Fruit fly (Drosophila melanogaster) whole organism, embryonic: Measurements from ENCODE around the gene CG12723.
A peak's percentile ranks its signal among the peaks of the same experiment; 100 is the strongest.

Experiments
- CG10147 ChIP-seq: fragments of 200-800 bp; sonication (Bioruptor generic); optimal IDR thresholded peaks from 2 replicates; lab custom pipeline; 2019; ENCODE audit warnings: missing biosample characterization, mild to moderate bottlenecking, missing genetic modification characterization, moderate library complexity
- CG10543 ChIP-seq: fragments of 200-800 bp; sonication (Bioruptor generic); optimal IDR thresholded peaks from 3 replicates; lab custom pipeline; 2017; ENCODE audit warnings: missing biosample characterization, mild to moderate bottlenecking, missing genetic modification characterization, moderate library complexity
- CG12104 ChIP-seq: fragments of 200-800 bp; sonication (Bioruptor generic); optimal IDR thresholded peaks from 3 replicates; lab custom pipeline; 2016; ENCODE audit warnings: missing biosample characterization, missing genetic modification characterization
- CG12769 ChIP-seq: fragments of 200-800 bp; sonication (Bioruptor generic); optimal IDR thresholded peaks from 2 replicates; lab custom pipeline; 2019; ENCODE audit warnings: missing biosample characterization, mild to moderate bottlenecking, missing genetic modification characterization, moderate library complexity
- CG13424 ChIP-seq: fragments of 200-800 bp; sonication (Bioruptor generic); optimal IDR thresholded peaks from 2 replicates; lab custom pipeline; 2019; ENCODE audit warnings: missing biosample characterization, mild to moderate bottlenecking, missing genetic modification characterization, moderate library complexity
- CG15696 ChIP-seq: fragments of 200-800 bp; sonication (Bioruptor generic); optimal IDR thresholded peaks from 2 replicates; lab custom pipeline; 2019; ENCODE audit warnings: missing biosample characterization, mild to moderate bottlenecking, missing genetic modification characterization, moderate library complexity
- CG1603 ChIP-seq: fragments of 200-800 bp; sonication (Bioruptor generic); optimal IDR thresholded peaks from 2 replicates; lab custom pipeline; 2019; ENCODE audit warnings: missing biosample characterization, mild to moderate bottlenecking, missing genetic modification characterization, moderate library complexity
- CG1647 ChIP-seq: fragments of 200-800 bp; sonication (Bioruptor generic); optimal IDR thresholded peaks from 3 replicates; lab custom pipeline; 2016; ENCODE audit warnings: missing biosample characterization, missing genetic modification characterization
- CG17829 ChIP-seq: fragments of 200-800 bp; optimal IDR thresholded peaks from 2 replicates; lab custom pipeline; 2019; ENCODE audit warnings: missing biosample characterization, mild to moderate bottlenecking, missing genetic modification characterization, moderate library complexity
- CG17912 ChIP-seq: fragments of 200-800 bp; sonication (Bioruptor generic); optimal IDR thresholded peaks from 2 replicates; lab custom pipeline; 2018; ENCODE audit warnings: missing biosample characterization, mild to moderate bottlenecking, missing genetic modification characterization
- CG31388 ChIP-seq: fragments of 200-800 bp; sonication (Bioruptor generic); optimal IDR thresholded peaks from 2 replicates; lab custom pipeline; 2016; ENCODE audit warnings: missing biosample characterization, missing genetic modification characterization
- CG31441 ChIP-seq: fragments of 200-800 bp; sonication (Bioruptor generic); IDR thresholded peaks from 2 replicates; pipeline ENCODE4 v1.3.6; 2022; ENCODE audit warnings: missing biosample characterization, missing genetic modification characterization
- CG32767 ChIP-seq: fragments of 200-800 bp; sonication (Bioruptor generic); IDR thresholded peaks from 2 replicates; pipeline ENCODE4 v1.3.6; 2022; ENCODE audit warnings: missing biosample characterization, missing genetic modification characterization
- CG32772 ChIP-seq: fragments of 200-800 bp; sonication (Bioruptor generic); IDR thresholded peaks from 2 replicates; pipeline ENCODE4 v1.3.6; 2022; ENCODE audit warnings: missing biosample characterization, missing genetic modification characterization
- CG34224 ChIP-seq: fragments of 200-800 bp; sonication (Bioruptor generic); IDR thresholded peaks from 3 replicates; pipeline ENCODE4 v1.3.6; 2022; ENCODE audit warnings: missing biosample characterization, missing genetic modification characterization; ENCODE audit not compliant: partially characterized antibody
- CG3838 ChIP-seq: fragments of 200-800 bp; sonication (Bioruptor generic); optimal IDR thresholded peaks from 3 replicates; lab custom pipeline; 2016; ENCODE audit warnings: missing biosample characterization, missing genetic modification characterization
- CG7928 ChIP-seq: fragments of 200-800 bp; sonication (Bioruptor generic); optimal IDR thresholded peaks from 2 replicates; lab custom pipeline; 2017; ENCODE audit warnings: missing biosample characterization, mild to moderate bottlenecking, missing genetic modification characterization
- CrebB ChIP-seq: fragments of 200-800 bp; sonication (Bioruptor generic); optimal IDR thresholded peaks from 3 replicates; lab custom pipeline; 2018; ENCODE audit warnings: missing biosample characterization, mild to moderate bottlenecking, missing genetic modification characterization
- GATAe ChIP-seq: fragments of 200-800 bp; sonication (Bioruptor generic); conservative IDR thresholded peaks from 2 replicates; pipeline ENCODE4 v1.3.6; 2022; ENCODE audit warnings: missing biosample characterization, missing genetic modification characterization
- HmgD ChIP-seq: fragments of 200-800 bp; sonication (Bioruptor generic); optimal IDR thresholded peaks from 3 replicates; lab custom pipeline; 2016; ENCODE audit warnings: missing biosample characterization, missing genetic modification characterization
- Lpt ChIP-seq: fragments of >200 bp; optimal IDR thresholded peaks from 2 replicates; lab custom pipeline; 2018; ENCODE audit warnings: missing biosample characterization, missing genetic modification characterization
- MESR4 ChIP-seq: fragments of 200-800 bp; sonication (Bioruptor generic); optimal IDR thresholded peaks from 2 replicates; lab custom pipeline; 2018; ENCODE audit warnings: missing biosample characterization, mild to moderate bottlenecking, missing genetic modification characterization, moderate library complexity
- Neu2 ChIP-seq: fragments of 200-800 bp; sonication (Bioruptor generic); optimal IDR thresholded peaks from 3 replicates; lab custom pipeline; 2016; ENCODE audit warnings: missing biosample characterization, missing genetic modification characterization, borderline replicate concordance
- Ssrp ChIP-seq: fragments of 200-800 bp; sonication (Bioruptor generic); optimal IDR thresholded peaks from 2 replicates; lab custom pipeline; 2018; ENCODE audit warnings: missing biosample characterization, mild to moderate bottlenecking, missing genetic modification characterization, moderate library complexity
- Tbp ChIP-seq: fragments of >200 bp; optimal IDR thresholded peaks from 2 replicates; lab custom pipeline; 2018; ENCODE audit warnings: missing biosample characterization, missing genetic modification characterization
- Trl ChIP-seq, 3 experiments: fragments of >200 bp in 2 of 3; fragments of 200-800 bp in 1 of 3; sonication (Bioruptor generic) in 1 of 3; optimal IDR thresholded peaks; 2 replicates in 1 of 3; 3 replicates in 2 of 3; lab custom pipeline; 2016 to 2017; ENCODE audit warnings: missing biosample characterization in 1 of 3, missing genetic modification characterization in 1 of 3
- Vsx1 ChIP-seq: fragments of 200-800 bp; sonication (Bioruptor generic); optimal IDR thresholded peaks from 2 replicates; lab custom pipeline; 2017; ENCODE audit warnings: missing biosample characterization, mild to moderate bottlenecking, missing genetic modification characterization, missing genetic modification reagents
- ac ChIP-seq: fragments of 200-800 bp; sonication (Bioruptor generic); optimal IDR thresholded peaks from 3 replicates; lab custom pipeline; 2017; ENCODE audit warnings: missing biosample characterization, mild to moderate bottlenecking, missing genetic modification characterization
- bbx ChIP-seq: fragments of 200-800 bp; sonication (Bioruptor generic); IDR thresholded peaks from 2 replicates; pipeline ENCODE4 v1.3.6; 2022; ENCODE audit warnings: missing biosample characterization, missing genetic modification characterization; ENCODE audit not compliant: partially characterized antibody
- ci ChIP-seq: fragments of 200-800 bp; sonication (Bioruptor generic); IDR thresholded peaks from 3 replicates; pipeline ENCODE4 v1.3.6; 2022; ENCODE audit warnings: missing biosample characterization, missing genetic modification characterization
- fd64A ChIP-seq: fragments of 200-800 bp; sonication (Bioruptor generic); optimal IDR thresholded peaks from 3 replicates; lab custom pipeline; 2018; ENCODE audit warnings: missing biosample characterization, mild to moderate bottlenecking, missing genetic modification characterization
- fru ChIP-seq: fragments of >200 bp; optimal IDR thresholded peaks from 2 replicates; lab custom pipeline; 2017
- fu2 ChIP-seq: fragments of 200-800 bp; sonication (Bioruptor generic); optimal IDR thresholded peaks from 2 replicates; lab custom pipeline; 2016; ENCODE audit warnings: missing biosample characterization, missing genetic modification characterization
- h ChIP-seq: fragments of >200 bp; optimal IDR thresholded peaks from 2 replicates; lab custom pipeline; 2017
- ind ChIP-seq: fragments of 200-800 bp; sonication (Bioruptor generic); optimal IDR thresholded peaks from 3 replicates; lab custom pipeline; 2016; ENCODE audit warnings: missing biosample characterization, missing genetic modification characterization
- jigr1 ChIP-seq: fragments of 200-800 bp; sonication (Bioruptor generic); IDR thresholded peaks from 3 replicates; pipeline ENCODE4 v1.3.6; 2022; ENCODE audit warnings: missing biosample characterization, missing genetic modification characterization
- lola ChIP-seq, 3 experiments: fragments of >200 bp in 2 of 3; fragments of 200-800 bp in 1 of 3; sonication (Bioruptor generic) in 1 of 3; optimal IDR thresholded peaks; 2 replicates each; lab custom pipeline; 2017 to 2019; ENCODE audit warnings: missing biosample characterization in 3 of 3, missing genetic modification characterization in 3 of 3, mild to moderate bottlenecking in 1 of 3, moderate library complexity in 1 of 3
- luna ChIP-seq: fragments of 200-800 bp; sonication (Bioruptor generic); optimal IDR thresholded peaks from 2 replicates; lab custom pipeline; 2016; ENCODE audit warnings: missing biosample characterization, missing genetic modification characterization
- mirr ChIP-seq: fragments of 200-800 bp; sonication (Bioruptor generic); optimal IDR thresholded peaks from 3 replicates; lab custom pipeline; 2018; ENCODE audit warnings: missing biosample characterization, mild to moderate bottlenecking, missing genetic modification characterization
- mld ChIP-seq: fragments of 200-800 bp; sonication (Bioruptor generic); IDR thresholded peaks from 3 replicates; pipeline ENCODE4 v1.3.6; 2022; ENCODE audit warnings: missing biosample characterization, missing genetic modification characterization; ENCODE audit not compliant: partially characterized antibody
- org-1 ChIP-seq: fragments of 200-800 bp; sonication (Bioruptor generic); optimal IDR thresholded peaks from 2 replicates; lab custom pipeline; 2017; ENCODE audit warnings: missing biosample characterization, missing genetic modification characterization
- pros ChIP-seq: fragments of 200-800 bp; sonication (Bioruptor generic); optimal IDR thresholded peaks from 3 replicates; lab custom pipeline; 2019; ENCODE audit warnings: missing biosample characterization, mild to moderate bottlenecking, missing genetic modification characterization, moderate library complexity
- ranshi ChIP-seq: fragments of 200-800 bp; sonication (Bioruptor generic); IDR thresholded peaks from 2 replicates; pipeline ENCODE4 v1.3.6; 2022; ENCODE audit warnings: missing biosample characterization, missing genetic modification characterization
- rib ChIP-seq: fragments of 200-800 bp; sonication (Bioruptor generic); IDR thresholded peaks from 2 replicates; pipeline ENCODE4 v1.3.6; 2022; ENCODE audit warnings: missing biosample characterization, missing genetic modification characterization
- ro ChIP-seq: fragments of 200-800 bp; sonication (Bioruptor generic); IDR thresholded peaks from 2 replicates; pipeline ENCODE4 v1.3.6; 2022; ENCODE audit warnings: missing biosample characterization, missing genetic modification characterization
- scrt ChIP-seq: fragments of 200-800 bp; sonication (Bioruptor generic); optimal IDR thresholded peaks from 2 replicates; lab custom pipeline; 2018; ENCODE audit warnings: missing biosample characterization, mild to moderate bottlenecking, missing genetic modification characterization, moderate library complexity
- sd ChIP-seq: fragments of 200-800 bp; sonication (Bioruptor generic); optimal IDR thresholded peaks from 3 replicates; lab custom pipeline; 2018; ENCODE audit warnings: missing biosample characterization, mild to moderate bottlenecking, missing genetic modification characterization, moderate library complexity
- so ChIP-seq: fragments of 200-800 bp; sonication (Bioruptor generic); IDR thresholded peaks from 3 replicates; pipeline ENCODE4 v1.3.6; 2022; ENCODE audit warnings: missing biosample characterization, missing genetic modification characterization
- sqz ChIP-seq: fragments of 200-800 bp; sonication (Bioruptor generic); optimal IDR thresholded peaks from 3 replicates; lab custom pipeline; 2018; ENCODE audit warnings: missing biosample characterization, mild to moderate bottlenecking, missing genetic modification characterization
- stc ChIP-seq: fragments of 200-800 bp; sonication (Bioruptor generic); IDR thresholded peaks from 2 replicates; pipeline ENCODE4 v1.3.6; 2022; ENCODE audit warnings: missing biosample characterization, missing genetic modification characterization
- tup ChIP-seq: fragments of 200-800 bp; sonication (Bioruptor generic); optimal IDR thresholded peaks from 2 replicates; lab custom pipeline; 2016; ENCODE audit warnings: missing biosample characterization, mild to moderate bottlenecking, missing genetic modification characterization, moderate library complexity

CG12723 gene

DNA sequence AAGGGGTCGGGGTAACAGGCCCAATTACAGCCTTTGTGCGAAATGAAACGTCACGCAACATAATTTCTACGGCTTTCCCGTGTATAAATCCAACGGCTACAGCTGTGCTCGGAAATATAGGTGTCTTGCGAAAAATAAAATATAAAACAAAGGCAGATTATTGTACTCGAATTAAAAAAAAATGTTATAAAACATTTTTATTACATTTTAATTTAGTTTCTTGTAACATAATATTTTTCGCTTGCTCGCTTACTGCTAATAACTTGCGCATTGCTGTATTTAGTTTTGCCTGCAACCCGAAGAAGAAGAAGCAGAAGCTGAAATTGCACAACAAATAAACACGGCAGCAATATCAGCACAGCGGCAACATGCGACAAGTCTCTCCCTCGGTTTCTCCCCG, 48.6 kb downstream of the CG12723 start (continued):
- TF ChIP-seq bbx (GFP tag; lab: Robert Waterston, UW) (no peak), ranshi (GFP tag; lab: Robert Waterston, UW) (no peak), CrebB (no peak), ind (GFP tag; lab: Kevin White, UChicago) (peak; percentile 21), CG7928 (GFP tag; lab: Kevin White, UChicago) (no peak), luna (no peak), CG10543 (GFP tag; lab: Kevin White, UChicago) (no peak), Neu2 (GFP tag; lab: Kevin White, UChicago) (no peak), CG1603 (tag; lab: Kevin White, UChicago) (peak; percentile 41), ro (GFP tag; lab: Robert Waterston, UW) (0 out of 2 replicates have a peak, but pooled peaks have one; percentile 15), CG15696 (peak; percentile 31), CG13424 (peak; percentile 55), ac (GFP tag; lab: Kevin White, UChicago) (no peak), mld (GFP tag; lab: Robert Waterston, UW) (no peak), CG31388 (GFP tag; lab: Kevin White, UChicago) (no peak), org-1 (no peak), tup (no peak), CG10147 (GFP tag; lab: Kevin White, UChicago) (no peak), CG34224 (GFP tag; lab: Robert Waterston, UW) (no peak), so (0 out of 3 replicates have a peak, but pooled peaks have one; percentile 13), MESR4 (GFP tag; lab: Kevin White, UChicago) (no peak), fru (lab: Kevin White, UChicago) (no peak), CG17829 (tag; lab: Kevin White, UChicago) (peak; percentile 20), GATAe (GFP tag; lab: Robert Waterston, UW) (no peak), Tbp (GFP tag; lab: Kevin White, UChicago) (no peak), CG3838 (GFP tag; lab: Kevin White, UChicago) (no peak), rib (GFP tag; lab: Robert Waterston, UW) (no peak), stc (GFP tag; lab: Robert Waterston, UW) (no peak; the same call in 1 of the 2 replicates), HmgD (GFP tag; lab: Kevin White, UChicago) (no peak), pros (no peak), Ssrp (tag; lab: Kevin White, UChicago) (peak; percentile 26), Lpt (GFP tag; lab: Kevin White, UChicago) (no peak), ci (GFP tag; lab: Robert Waterston, UW) (peak; percentile 58; the same call in 2 of the 3 replicates), mirr (GFP tag; lab: Kevin White, UChicago) (no peak), CG32767 (GFP tag; lab: Robert Waterston, UW) (0 out of 2 replicates have a peak, but pooled peaks have one; percentile 37), CG12769 (tag; lab: Kevin White, UChicago) (no peak), lola (GFP tag; optimal IDR thresholded peaks at IDR 0.05; lab: Kevin White, UChicago) (peak in 1 of 3 experiments; percentile 18), fu2 (no peak), fd64A (GFP tag; lab: Kevin White, UChicago) (no peak), jigr1 (GFP tag; lab: Robert Waterston, UW) (no peak), CG32772 (GFP tag; lab: Robert Waterston, UW) (0 out of 2 replicates have a peak, but pooled peaks have one; percentile 35), Trl (optimal IDR thresholded peaks at IDR 0.05; lab: Kevin White, UChicago) (no peak), Trl (GFP tag; optimal IDR thresholded peaks at IDR 0.05; lab: Kevin White, UChicago) (no peak), CG17912 (GFP tag; lab: Kevin White, UChicago) (no peak), CG12104 (GFP tag; lab: Kevin White, UChicago) (no peak), h (lab: Kevin White, UChicago) (no peak), scrt (GFP tag; lab: Kevin White, UChicago) (no peak), CG1647 (GFP tag; lab: Kevin White, UChicago) (no peak), sd (tag; lab: Kevin White, UChicago) (no peak), CG31441 (GFP tag; lab: Robert Waterston, UW) (peak; percentile 43; the same call in 1 of the 2 replicates), Vsx1 (GFP tag; lab: Kevin White, UChicago) (no peak), sqz (GFP tag; lab: Kevin White, UChicago) (no peak)
